Fruit fly (Drosophila melanogaster): ENCODE measurements around the gene CG6290.

DNA sequence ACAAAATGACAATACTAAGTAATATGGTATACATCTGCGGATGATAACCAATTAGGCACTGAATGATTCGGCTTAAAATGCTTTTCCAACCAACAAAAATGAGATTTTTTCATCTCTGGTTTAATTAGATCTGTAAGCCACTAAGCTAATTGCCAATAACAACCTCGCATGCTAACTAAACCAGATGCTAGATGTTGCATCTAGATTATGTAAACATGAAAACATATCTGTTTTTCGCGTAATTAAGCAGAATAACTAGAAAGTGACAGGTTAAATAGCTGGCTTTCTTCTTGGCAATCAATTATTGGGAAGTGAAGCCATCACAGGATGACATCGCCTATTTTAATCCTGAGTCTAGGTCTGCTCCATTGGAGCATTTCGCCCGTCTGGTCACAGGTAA lies 2.1 kb downstream of the CG6290 start, which contains the start of gene CG43841:
- TF ChIP-seq CG11294 (GFP tag; IDR thresholded peaks at IDR 0.05) (no peak), CG10631 (GFP tag; optimal IDR thresholded peaks at IDR 0.05) (no peak), CG10669 (GFP tag; optimal IDR thresholded peaks at IDR 0.05) (no peak)
